Worm (Caenorhabditis elegans) whole organism, L3 larva: Measurements from ENCODE around the gene Y5F2A.4.

ENCODE experiments used
- R02D3.7 ChIP-seq: fragments of 150-350 bp; optimal IDR thresholded peaks from 2 replicates; lab custom pipeline; 2014; ENCODE audit warnings: missing biosample characterization, missing genetic modification characterization
- ZK546.5 ChIP-seq: sonication (generic microtip); optimal IDR thresholded peaks from 2 replicates; lab custom pipeline; 2017; ENCODE audit warnings: missing biosample characterization, missing genetic modification characterization
- aly-2 ChIP-seq: fragments of 150-350 bp; optimal IDR thresholded peaks from 2 replicates; lab custom pipeline; 2014; ENCODE audit warnings: missing biosample characterization, missing genetic modification characterization
- eor-1 ChIP-seq, 2 experiments: fragments of 150-350 bp; optimal IDR thresholded peaks; 2 replicates each; lab custom pipeline; 2014 to 2018; ENCODE audit warnings: missing biosample characterization in 2 of 2, missing genetic modification characterization in 2 of 2
- fos-1 ChIP-seq: fragments of 150-350 bp; optimal IDR thresholded peaks from 2 replicates; lab custom pipeline; 2014; ENCODE audit warnings: missing biosample characterization, missing genetic modification characterization
- lin-15B ChIP-seq: fragments of 150-350 bp; optimal IDR thresholded peaks from 2 replicates; lab custom pipeline; 2014; ENCODE audit warnings: missing biosample characterization, missing genetic modification characterization
- lsy-12 ChIP-seq: sonication (generic microtip); optimal IDR thresholded peaks from 2 replicates; lab custom pipeline; 2016; ENCODE audit warnings: mild to moderate bottlenecking, missing genetic modification characterization, missing compliant biosample characterization
- mml-1 ChIP-seq: fragments of 150-350 bp; sonication (generic microtip); optimal IDR thresholded peaks from 3 replicates; lab custom pipeline; 2014; ENCODE audit warnings: missing biosample characterization, missing genetic modification characterization
- nhr-43 ChIP-seq: sonication (generic microtip); optimal IDR thresholded peaks from 2 replicates; lab custom pipeline; 2016; ENCODE audit warnings: mild to moderate bottlenecking, missing genetic modification characterization, missing compliant biosample characterization; ENCODE audit not compliant: poor library complexity, severe bottlenecking
- nhr-76 ChIP-seq: fragments of 150-350 bp; sonication (generic microtip); optimal IDR thresholded peaks from 5 replicates; lab custom pipeline; 2014; ENCODE audit warnings: missing biosample characterization, missing genetic modification characterization
- nhr-77 ChIP-seq: fragments of 150-350 bp; optimal IDR thresholded peaks from 2 replicates; lab custom pipeline; 2014; ENCODE audit warnings: missing biosample characterization, missing genetic modification characterization
- tbx-2 ChIP-seq: sonication (generic microtip); optimal IDR thresholded peaks from 2 replicates; lab custom pipeline; 2016; ENCODE audit warnings: mild to moderate bottlenecking, missing genetic modification characterization, missing compliant biosample characterization
- unc-39 ChIP-seq: sonication (generic microtip); optimal IDR thresholded peaks from 4 replicates; lab custom pipeline; 2017; ENCODE audit warnings: missing biosample characterization, missing genetic modification characterization

DNA sequence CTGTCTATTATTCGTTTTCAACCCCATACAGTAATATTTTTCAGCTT is 39.9 kb downstream of the Y5F2A.4 start, which contains the start of gene kdin-1:
- TF ChIP-seq eor-1 (tag; optimal IDR thresholded peaks at IDR 0.05; lab: Kevin White, UChicago) (no peak), tbx-2 (no peak), mml-1 (tag; lab: Kevin White, UChicago) (no peak), nhr-76 (tag; lab: Kevin White, UChicago) (no peak), ZK546.5 (tag; lab: Kevin White, UChicago) (no peak), R02D3.7 (tag; lab: Kevin White, UChicago) (no peak), aly-2 (tag; lab: Kevin White, UChicago) (no peak), nhr-77 (tag; lab: Kevin White, UChicago) (no peak), lin-15B (tag; lab: Kevin White, UChicago) (no peak), nhr-43 (tag; lab: Kevin White, UChicago) (no peak), lsy-12 (tag; lab: Kevin White, UChicago) (no peak), fos-1 (tag; lab: Kevin White, UChicago) (no peak), unc-39 (tag; lab: Kevin White, UChicago) (no peak)
